Worm (Caenorhabditis elegans) whole organism, mixed stage, embryonic: ENCODE data around the gene slc-25A26.

Experiments used
- pha-4 ChIP-seq: fragments of 150-350 bp; optimal IDR thresholded peaks from 2 replicates; lab custom pipeline; 2018; ENCODE audit warnings: missing biosample characterization, missing genetic modification reagents, missing genetic modification characterization
- sptf-1 ChIP-seq: sonication (generic microtip); optimal IDR thresholded peaks from 2 replicates; lab custom pipeline; 2017; ENCODE audit warnings: mild to moderate bottlenecking, missing genetic modification characterization, moderate library complexity, missing compliant biosample characterization

DNA sequence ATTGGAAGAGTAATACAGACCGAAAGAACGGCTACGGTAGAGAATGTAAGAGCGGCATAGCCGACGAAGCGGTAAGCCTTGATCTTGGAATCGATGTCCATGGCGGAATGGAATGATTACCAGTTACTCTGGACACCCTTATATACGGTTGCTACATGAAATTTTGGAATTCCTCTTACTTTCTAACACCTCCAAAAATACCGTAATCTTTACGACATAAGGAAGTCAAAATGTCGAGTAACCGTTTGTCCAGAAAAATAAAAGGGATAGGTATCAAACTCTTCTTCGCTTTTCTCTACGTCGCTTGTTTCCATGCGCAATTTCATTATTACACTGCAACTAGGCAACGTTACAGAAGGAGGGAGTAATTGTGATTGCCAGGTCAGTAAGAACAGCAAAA lies 49.5 kb downstream of the slc-25A26 start, which contains the start of gene col-119:
- no peak for TF ChIP-seq sptf-1 (tag; lab: Kevin White, UChicago)
- no peak for TF ChIP-seq pha-4 (tag; lab: Kevin White, UChicago)
